Worm (Caenorhabditis elegans) whole organism, L4 larva: Measurements from ENCODE around the gene Y55F3C.17.

Source experiments
- F10B5.3 ChIP-seq: sonication (generic microtip); optimal IDR thresholded peaks from 2 replicates; lab custom pipeline; 2016; ENCODE audit warnings: mild to moderate bottlenecking, missing genetic modification characterization, missing compliant biosample characterization
- F44E2.7 ChIP-seq: fragments of 200-800 bp; sonication (Bioruptor generic); IDR thresholded peaks from 2 replicates; pipeline ENCODE4 v2.1.2; 2022; ENCODE audit warnings: missing genetic modification characterization, missing compliant biosample characterization
- F49E8.2 ChIP-seq: sonication (generic microtip); optimal IDR thresholded peaks from 2 replicates; lab custom pipeline; 2016; ENCODE audit warnings: missing compliant biosample characterization, mild to moderate bottlenecking, missing genetic modification characterization, borderline replicate concordance
- T26A8.4 ChIP-seq: fragments of 200-800 bp; sonication (Bioruptor generic); IDR thresholded peaks from 2 replicates; pipeline ENCODE4 v1.3.6; 2022; ENCODE audit warnings: missing genetic modification characterization, missing compliant biosample characterization
- Y105C5A.15 ChIP-seq: fragments of 200-800 bp; sonication (Bioruptor generic); IDR thresholded peaks from 2 replicates; pipeline ENCODE4 v1.3.6; 2022; ENCODE audit warnings: missing genetic modification characterization, missing compliant biosample characterization
- Y48G9A.11 ChIP-seq: fragments of 200-800 bp; sonication (Bioruptor generic); IDR thresholded peaks from 2 replicates; pipeline ENCODE4 v1.3.6; 2022; ENCODE audit warnings: missing genetic modification reagents, missing genetic modification characterization, missing compliant biosample characterization
- Y5F2A.4 ChIP-seq: fragments of 200-800 bp; sonication (Bioruptor generic); optimal IDR thresholded peaks from 2 replicates; lab custom pipeline; 2018; ENCODE audit warnings: mild to moderate bottlenecking, missing genetic modification characterization, missing compliant biosample characterization
- Y75B8A.6 ChIP-seq: fragments of 200-800 bp; sonication (Bioruptor generic); IDR thresholded peaks from 2 replicates; pipeline ENCODE4 v1.3.6; 2022; ENCODE audit warnings: missing genetic modification reagents, missing genetic modification characterization, missing compliant biosample characterization
- ZK337.2 ChIP-seq: fragments of 200-800 bp; sonication (Bioruptor generic); IDR thresholded peaks from 2 replicates; pipeline ENCODE4 v1.3.6; 2022; ENCODE audit warnings: missing genetic modification reagents, missing genetic modification characterization, missing compliant biosample characterization
- ZK546.5 ChIP-seq, 2 experiments: sonication (generic microtip); optimal IDR thresholded peaks; 2 replicates each; lab custom pipeline; 2017; ENCODE audit warnings: missing biosample characterization in 2 of 2, missing genetic modification characterization in 2 of 2
- ama-1 ChIP-seq: fragments of 150-350 bp; optimal IDR thresholded peaks from 2 replicates; lab custom pipeline; 2014; ENCODE audit warnings: inconsistent platforms, mixed read lengths
- ceh-44 ChIP-seq: fragments of 200-800 bp; sonication (Bioruptor generic); IDR thresholded peaks from 2 replicates; pipeline ENCODE4 v1.3.6; 2022; ENCODE audit warnings: missing genetic modification reagents, missing genetic modification characterization, missing compliant biosample characterization
- ctbp-1 ChIP-seq: fragments of 200-800 bp; sonication (Bioruptor generic); IDR thresholded peaks from 2 replicates; pipeline ENCODE4 v1.3.6; 2022; ENCODE audit warnings: missing genetic modification reagents, missing genetic modification characterization, missing compliant biosample characterization
- daf-16 ChIP-seq, 3 experiments: sonication (generic microtip); optimal IDR thresholded peaks; 2 replicates each; lab custom pipeline; 2016 to 2017; ENCODE audit warnings: missing genetic modification characterization in 3 of 3, missing genetic modification reagents in 3 of 3, mild to moderate bottlenecking in 2 of 3, missing compliant biosample characterization in 2 of 3, missing biosample characterization in 1 of 3, moderate library complexity in 1 of 3
- daf-19 ChIP-seq: fragments of 200-800 bp; sonication (Bioruptor generic); conservative IDR thresholded peaks from 2 replicates; pipeline ENCODE4 v1.3.6; 2022; ENCODE audit warnings: missing genetic modification characterization, missing compliant biosample characterization
- daf-8 ChIP-seq: fragments of 200-800 bp; sonication (Bioruptor generic); IDR thresholded peaks from 2 replicates; pipeline ENCODE4 v1.3.6; 2022; ENCODE audit warnings: missing genetic modification characterization, missing compliant biosample characterization
- dmd-8 ChIP-seq: fragments of 200-800 bp; sonication (Bioruptor generic); IDR thresholded peaks from 2 replicates; pipeline ENCODE4 v1.3.6; 2022; ENCODE audit warnings: missing genetic modification characterization, missing compliant biosample characterization
- dpl-1 ChIP-seq: fragments of 150-350 bp; optimal IDR thresholded peaks from 2 replicates; lab custom pipeline; 2014; ENCODE audit warnings: missing biosample characterization, missing genetic modification reagents, missing genetic modification characterization
- dve-1 ChIP-seq: sonication (generic microtip); optimal IDR thresholded peaks from 2 replicates; lab custom pipeline; 2017; ENCODE audit warnings: antibody characterized with exemption, mild to moderate bottlenecking, missing genetic modification characterization, missing compliant biosample characterization; ENCODE audit not compliant: insufficient read depth
- egl-43 ChIP-seq: fragments of 200-800 bp; sonication (Bioruptor generic); IDR thresholded peaks from 2 replicates; pipeline ENCODE4 v1.3.6; 2022; ENCODE audit warnings: missing genetic modification reagents, missing genetic modification characterization, missing compliant biosample characterization
- fkh-10 ChIP-seq: fragments of 150-350 bp; optimal IDR thresholded peaks from 2 replicates; lab custom pipeline; 2014; ENCODE audit warnings: missing biosample characterization, missing genetic modification reagents, missing genetic modification characterization
- fos-1 ChIP-seq: fragments of 150-350 bp; optimal IDR thresholded peaks from 2 replicates; lab custom pipeline; 2014; ENCODE audit warnings: missing biosample characterization, missing genetic modification characterization
- hlh-11 ChIP-seq: fragments of 200-800 bp; sonication (Bioruptor generic); optimal IDR thresholded peaks from 2 replicates; lab custom pipeline; 2018; ENCODE audit warnings: mild to moderate bottlenecking, missing genetic modification characterization, missing compliant biosample characterization
- lin-1 ChIP-seq: fragments of 200-800 bp; sonication (Bioruptor generic); IDR thresholded peaks from 2 replicates; pipeline ENCODE4 v1.3.6; 2022; ENCODE audit warnings: missing genetic modification reagents, missing genetic modification characterization, missing compliant biosample characterization
- lin-38 ChIP-seq: fragments of 200-800 bp; sonication (Bioruptor generic); IDR thresholded peaks from 2 replicates; pipeline ENCODE4 v1.3.6; 2022; ENCODE audit warnings: missing genetic modification reagents, missing genetic modification characterization, missing compliant biosample characterization
- mdl-1 ChIP-seq, 2 experiments: fragments of 150-350 bp in 1 of 2; sonication (generic microtip) in 1 of 2; optimal IDR thresholded peaks; 2 replicates each; lab custom pipeline; 2014 to 2017; ENCODE audit warnings: missing biosample characterization in 2 of 2, missing genetic modification characterization in 2 of 2
- mep-1 ChIP-seq: fragments of 150-350 bp; sonication (generic microtip); optimal IDR thresholded peaks from 3 replicates; lab custom pipeline; 2014; ENCODE audit warnings: missing biosample characterization, missing genetic modification characterization
- mxl-3 ChIP-seq: fragments of 200-800 bp; sonication (Bioruptor generic); optimal IDR thresholded peaks from 2 replicates; lab custom pipeline; 2018; ENCODE audit warnings: mild to moderate bottlenecking, missing genetic modification characterization, missing compliant biosample characterization
- nhr-102 ChIP-seq: sonication (generic microtip); optimal IDR thresholded peaks from 2 replicates; lab custom pipeline; 2016; ENCODE audit warnings: mild to moderate bottlenecking, missing genetic modification characterization, moderate library complexity, missing compliant biosample characterization
- nhr-237 ChIP-seq: sonication (generic microtip); optimal IDR thresholded peaks from 2 replicates; lab custom pipeline; 2017; ENCODE audit warnings: missing biosample characterization, missing genetic modification characterization
- nhr-28 ChIP-seq: fragments of 150-350 bp; optimal IDR thresholded peaks from 2 replicates; lab custom pipeline; 2014; ENCODE audit warnings: missing biosample characterization, missing genetic modification characterization
- nhr-42 ChIP-seq: fragments of 200-800 bp; sonication (Bioruptor generic); IDR thresholded peaks from 2 replicates; pipeline ENCODE4 v1.3.6; 2022; ENCODE audit warnings: missing genetic modification characterization, missing compliant biosample characterization
- nhr-48 ChIP-seq: sonication (generic microtip); optimal IDR thresholded peaks from 2 replicates; lab custom pipeline; 2016; ENCODE audit warnings: mild to moderate bottlenecking, missing genetic modification characterization, missing compliant biosample characterization
- nhr-6 ChIP-seq: fragments of 150-350 bp; optimal IDR thresholded peaks from 2 replicates; lab custom pipeline; 2014; ENCODE audit warnings: missing biosample characterization, missing genetic modification characterization
- set-16 ChIP-seq: fragments of 200-800 bp; sonication (Bioruptor generic); IDR thresholded peaks from 2 replicates; pipeline ENCODE4 v1.3.6; 2022; ENCODE audit warnings: missing genetic modification reagents, missing genetic modification characterization, missing compliant biosample characterization
- skn-1 ChIP-seq: fragments of 150-350 bp; optimal IDR thresholded peaks from 2 replicates; lab custom pipeline; 2014; ENCODE audit warnings: missing biosample characterization, missing genetic modification characterization
- snpc-1.2 ChIP-seq: fragments of 200-800 bp; sonication (Bioruptor generic); IDR thresholded peaks from 2 replicates; pipeline ENCODE4 v1.3.6; 2022; ENCODE audit warnings: missing genetic modification reagents, missing genetic modification characterization, missing compliant biosample characterization
- spr-1 ChIP-seq: sonication (generic microtip); optimal IDR thresholded peaks from 2 replicates; lab custom pipeline; 2016; ENCODE audit warnings: mild to moderate bottlenecking, missing genetic modification characterization, missing compliant biosample characterization
- unc-130 ChIP-seq: sonication (generic microtip); optimal IDR thresholded peaks from 2 replicates; lab custom pipeline; 2016; ENCODE audit warnings: missing genetic modification reagents, missing genetic modification characterization, missing compliant biosample characterization
- unc-39 ChIP-seq: sonication (generic microtip); optimal IDR thresholded peaks from 2 replicates; lab custom pipeline; 2017; ENCODE audit warnings: missing biosample characterization, missing genetic modification characterization
- unc-62 ChIP-seq, 3 experiments: fragments of 150-350 bp in 1 of 3; sonication (generic microtip); optimal IDR thresholded peaks in 2 of 3; peaks in 1 of 3; 1 replicate in 1 of 3; 2 replicates in 2 of 3; lab custom pipeline; 2014 to 2017; ENCODE audit warnings: missing biosample characterization in 3 of 3, missing genetic modification characterization in 3 of 3, missing genetic modification reagents in 3 of 3, missing genotype in 1 of 3
- vab-7 ChIP-seq: fragments of 200-800 bp; sonication (Bioruptor generic); IDR thresholded peaks from 2 replicates; pipeline ENCODE4 v1.3.6; 2022; ENCODE audit warnings: missing genetic modification reagents, missing genetic modification characterization, missing compliant biosample characterization
- zfp-2 ChIP-seq: sonication (generic microtip); optimal IDR thresholded peaks from 2 replicates; lab custom pipeline; 2016; ENCODE audit warnings: mild to moderate bottlenecking, missing genetic modification characterization, missing compliant biosample characterization
- zip-11 ChIP-seq: fragments of 200-800 bp; sonication (Bioruptor generic); IDR thresholded peaks from 2 replicates; pipeline ENCODE4 v1.3.6; 2022; ENCODE audit warnings: missing genetic modification characterization, missing compliant biosample characterization
- ztf-7 ChIP-seq: fragments of 150-350 bp; optimal IDR thresholded peaks from 2 replicates; lab custom pipeline; 2014; ENCODE audit warnings: missing biosample characterization, missing genetic modification characterization

The Y55F3C.17 gene

ce11 chrIV:657932-658331 lies 40.3 kb downstream of the Y55F3C.17 start (continued):
- TF ChIP-seq mep-1, result peak; percentile 66
- 0 out of 2 replicates have a peak, but pooled peaks have one; percentile 52 for TF ChIP-seq dmd-8
- peak in 1 of 2 experiments; percentile 32 for TF ChIP-seq mdl-1 (tag; optimal IDR thresholded peaks at IDR 0.05; lab: Kevin White, UChicago)
- peak; percentile 68 for TF ChIP-seq Y48G9A.11
- TF ChIP-seq daf-8 (GFP tag; lab: Robert Waterston, UW), result no peak
- peak; percentile 31; the same call in 1 of the 2 replicates for TF ChIP-seq vab-7 (GFP tag; lab: Robert Waterston, UW)
- TF ChIP-seq set-16 (GFP tag; lab: Robert Waterston, UW), result peak; percentile 44
- TF ChIP-seq ZK546.5 (tag; optimal IDR thresholded peaks at IDR 0.05; lab: Kevin White, UChicago), result no peak
- TF ChIP-seq lin-38 (GFP tag; lab: Robert Waterston, UW), result peak; percentile 69
- no peak for TF ChIP-seq unc-39 (tag; lab: Kevin White, UChicago)
- TF ChIP-seq ceh-44, result no peak
- TF ChIP-seq lin-1 (GFP tag; lab: Robert Waterston, UW), result peak; percentile 48; the same call in 1 of the 2 replicates
- TF ChIP-seq dve-1 (tag; lab: Kevin White, UChicago), result peak; percentile 39
- peak; percentile 14 to 16 for TF ChIP-seq daf-16 (GFP tag; optimal IDR thresholded peaks at IDR 0.05; lab: Kevin White, UChicago)
- peak; percentile 40 for TF ChIP-seq daf-16 (tag; optimal IDR thresholded peaks at IDR 0.05; lab: Kevin White, UChicago)
- TF ChIP-seq Y105C5A.15, result no peak
- TF ChIP-seq F49E8.2, result peak; percentile 54
- TF ChIP-seq nhr-42, result peak; percentile 50; the same call in 1 of the 2 replicates
- TF ChIP-seq, all 104 proteins: peak for 30

DNA sequence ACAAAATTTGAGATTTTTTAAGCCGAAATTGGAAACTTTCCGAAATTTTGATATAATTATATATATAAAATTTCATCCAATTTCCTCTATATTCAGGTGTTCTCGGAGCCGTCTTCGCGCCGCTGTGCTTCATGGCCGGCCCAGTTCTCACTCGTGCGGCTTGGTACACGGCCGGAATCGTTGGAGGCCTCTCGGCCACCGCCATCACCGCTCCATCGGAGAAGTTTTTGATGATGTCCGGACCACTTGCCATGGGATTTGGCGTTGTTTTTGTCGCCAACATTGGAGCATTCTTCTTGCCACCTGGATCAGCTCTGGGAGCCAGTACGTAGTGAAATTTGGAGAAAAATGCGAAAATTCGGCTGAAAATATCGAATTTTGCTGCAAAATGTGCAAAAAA lies 41.2 kb downstream of the Y55F3C.17 start:
- TF ChIP-seq egl-43 (GFP tag; lab: Robert Waterston, UW), result 0 out of 2 replicates have a peak, but pooled peaks have one; percentile 6
- no peak for TF ChIP-seq mep-1
- TF ChIP-seq ztf-7 (tag; lab: Kevin White, UChicago), result no peak
- TF ChIP-seq set-16 (GFP tag; lab: Robert Waterston, UW), result peak; percentile 69
- TF ChIP-seq unc-130 (GFP tag; lab: Kevin White, UChicago), result no peak
- TF ChIP-seq F10B5.3, result no peak
- no peak for TF ChIP-seq ama-1
- no peak for TF ChIP-seq nhr-237 (tag; lab: Kevin White, UChicago)
- TF ChIP-seq nhr-102, result no peak

DNA sequence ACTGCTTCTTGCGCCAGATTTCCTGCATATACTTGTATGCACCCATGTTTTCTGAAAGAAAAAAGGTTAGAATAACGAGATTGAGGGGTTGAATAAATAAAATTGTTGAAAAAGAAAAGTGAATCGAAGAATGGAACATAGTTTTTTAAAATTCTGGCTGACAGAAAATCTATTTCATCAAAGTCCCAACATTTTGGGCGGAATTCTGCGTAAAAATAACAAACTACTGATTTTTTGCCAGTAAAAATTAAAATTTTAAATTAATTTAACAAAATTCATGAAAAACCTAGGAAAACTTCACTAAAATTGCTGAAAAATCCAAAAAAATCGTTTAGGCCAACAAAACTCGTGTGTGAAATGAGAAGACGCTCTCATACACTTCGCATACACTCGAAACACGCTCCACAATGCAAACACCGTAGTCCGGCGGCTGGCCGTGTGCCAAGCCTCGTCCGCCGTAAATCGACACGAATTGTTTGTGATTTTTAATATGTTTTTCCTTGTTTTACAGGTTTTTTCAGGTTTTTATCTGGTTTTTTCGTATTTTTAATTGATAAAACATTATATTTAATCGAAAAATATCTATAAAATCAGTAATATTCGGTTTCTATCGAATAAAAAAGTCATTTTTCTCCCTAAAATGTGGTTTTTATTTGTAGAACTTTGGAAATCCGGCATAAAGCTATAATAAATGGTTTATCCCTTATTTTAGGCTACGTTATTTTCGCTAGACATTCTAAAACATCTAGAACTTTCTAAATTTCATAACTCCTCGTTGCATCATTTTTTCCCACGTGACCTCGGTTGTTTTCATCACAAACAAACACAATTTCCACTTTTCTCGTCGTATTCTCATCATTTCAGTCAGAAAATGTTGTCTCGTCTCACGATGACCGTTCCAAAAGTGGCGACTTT lies 43.4 kb downstream of the Y55F3C.17 start, which contains the start of the genes rpl-15 and K11H12.8:
rpl-15 (minus strand) TSS at position 51 of the 915 bp plus-strand sequence.
K11H12.8 (plus strand) TSS at position 865 of the 915 bp plus-strand sequence.
- peak; percentile 91; the same call in 1 of the 2 replicates for TF ChIP-seq F44E2.7 (GFP tag; lab: Robert Waterston, UW)
- peak; percentile 94 for TF ChIP-seq ztf-7 (tag; lab: Kevin White, UChicago)
- peak; percentile 100 for TF ChIP-seq hlh-11 (tag; lab: Kevin White, UChicago)
- peak; percentile 93 for TF ChIP-seq fos-1 (tag; lab: Kevin White, UChicago)
- peak; percentile 99 for TF ChIP-seq daf-19 (GFP tag; lab: Robert Waterston, UW)
- peak; percentile 100 for TF ChIP-seq fkh-10 (GFP tag; lab: Kevin White, UChicago)
- TF ChIP-seq T26A8.4 (GFP tag; lab: Robert Waterston, UW), result peak; percentile 99
- peak; percentile 97 for TF ChIP-seq nhr-48
- TF ChIP-seq nhr-28, result peak; percentile 99
- TF ChIP-seq skn-1, result peak; percentile 92
- TF ChIP-seq nhr-6 (tag; lab: Kevin White, UChicago), result peak; percentile 100
- TF ChIP-seq snpc-1.2 (GFP tag; lab: Robert Waterston, UW), result peak; percentile 95
- TF ChIP-seq dpl-1, result peak; percentile 98
- peak; percentile 96 for TF ChIP-seq Y5F2A.4
- TF ChIP-seq ceh-44, result peak; percentile 98
- peak; percentile 99 for TF ChIP-seq ctbp-1 (GFP tag; lab: Robert Waterston, UW)
- peak; percentile 70; the same call in 1 of the 2 replicates for TF ChIP-seq zip-11 (GFP tag; lab: Robert Waterston, UW)
- peak; percentile 100 for TF ChIP-seq dve-1 (tag; lab: Kevin White, UChicago)
- TF ChIP-seq unc-62 (GFP tag; optimal IDR thresholded peaks at IDR 0.05 in 1 of 2; lab: Kevin White, UChicago), result peak; percentile 54 to 100
- TF ChIP-seq unc-62 (tag; optimal IDR thresholded peaks at IDR 0.05; lab: Kevin White, UChicago), result peak; percentile 39
- peak; percentile 98 for TF ChIP-seq spr-1
- TF ChIP-seq nhr-102, result peak; percentile 99
- TF ChIP-seq mxl-3 (GFP tag; lab: Kevin White, UChicago), result peak; percentile 99
- TF ChIP-seq set-16 (GFP tag; lab: Robert Waterston, UW), result peak; percentile 71
- TF ChIP-seq ZK337.2 (GFP tag; lab: Robert Waterston, UW), result peak; percentile 98
- TF ChIP-seq zfp-2, result peak; percentile 93
- peak; percentile 99 for TF ChIP-seq Y75B8A.6 (GFP tag; lab: Robert Waterston, UW)
